Fruit fly (Drosophila melanogaster) whole organism, embryonic: ENCODE data around the gene CG17029.

Experiments used
- Asciz ChIP-seq: fragments of 200-800 bp; sonication (Bioruptor generic); optimal IDR thresholded peaks from 2 replicates; lab custom pipeline; 2017; ENCODE audit warnings: missing biosample characterization, mild to moderate bottlenecking, missing genetic modification characterization, missing genetic modification reagents
- Bteb2 ChIP-seq: fragments of 200-800 bp; sonication (Bioruptor generic); optimal IDR thresholded peaks from 2 replicates; lab custom pipeline; 2016; ENCODE audit warnings: missing biosample characterization, missing genetic modification characterization
- CG14014 ChIP-seq: fragments of 200-800 bp; sonication (Bioruptor generic); IDR thresholded peaks from 2 replicates; pipeline ENCODE4 v1.3.6; 2022; ENCODE audit warnings: missing biosample characterization, missing genetic modification characterization
- CG15011 ChIP-seq: fragments of 200-800 bp; sonication (Bioruptor generic); optimal IDR thresholded peaks from 3 replicates; lab custom pipeline; 2018; ENCODE audit warnings: missing biosample characterization, mild to moderate bottlenecking, missing genetic modification characterization
- CG16779 ChIP-seq: fragments of 200-800 bp; sonication (Bioruptor generic); IDR thresholded peaks from 2 replicates; pipeline ENCODE4 v1.3.6; 2022; ENCODE audit warnings: missing biosample characterization, missing genetic modification characterization
- CG17328 ChIP-seq: fragments of 200-800 bp; sonication (Bioruptor generic); IDR thresholded peaks from 2 replicates; pipeline ENCODE4 v1.3.6; 2022; ENCODE audit warnings: missing biosample characterization, missing genetic modification characterization
- CG17612 ChIP-seq: fragments of 200-800 bp; sonication (Bioruptor generic); IDR thresholded peaks from 2 replicates; pipeline ENCODE4 v1.3.6; 2022; ENCODE audit warnings: missing biosample characterization, missing genetic modification characterization
- CG18619 ChIP-seq: fragments of 200-800 bp; sonication (Bioruptor generic); optimal IDR thresholded peaks from 3 replicates; lab custom pipeline; 2017; ENCODE audit warnings: missing biosample characterization, mild to moderate bottlenecking, missing genetic modification characterization
- CG2116 ChIP-seq: fragments of 200-800 bp; sonication (Bioruptor generic); optimal IDR thresholded peaks from 3 replicates; lab custom pipeline; 2018; ENCODE audit warnings: missing biosample characterization, mild to moderate bottlenecking, missing genetic modification characterization
- CG31224 ChIP-seq: fragments of 200-800 bp; sonication (Bioruptor generic); IDR thresholded peaks from 2 replicates; pipeline ENCODE4 v1.3.6; 2022; ENCODE audit warnings: missing biosample characterization, missing genetic modification characterization
- CG3407 ChIP-seq: fragments of 200-800 bp; sonication (Bioruptor generic); optimal IDR thresholded peaks from 2 replicates; lab custom pipeline; 2018; ENCODE audit warnings: missing biosample characterization, mild to moderate bottlenecking, missing genetic modification characterization
- CG42726 ChIP-seq: fragments of 200-800 bp; sonication (Bioruptor generic); IDR thresholded peaks from 2 replicates; pipeline ENCODE4 v1.3.6; 2022; ENCODE audit warnings: missing biosample characterization, missing genetic modification characterization; ENCODE audit not compliant: partially characterized antibody
- CG43689 ChIP-seq: fragments of 200-800 bp; sonication (Bioruptor generic); IDR thresholded peaks from 2 replicates; pipeline ENCODE4 v1.3.6; 2022; ENCODE audit warnings: missing biosample characterization, missing genetic modification characterization
- CG4404 ChIP-seq: fragments of 200-800 bp; sonication (Bioruptor generic); IDR thresholded peaks from 2 replicates; pipeline ENCODE4 v1.3.6; 2022; ENCODE audit warnings: missing biosample characterization, missing genetic modification characterization
- CG5180 ChIP-seq: fragments of 200-800 bp; sonication (Bioruptor generic); optimal IDR thresholded peaks from 3 replicates; lab custom pipeline; 2017; ENCODE audit warnings: missing biosample characterization, missing genetic modification characterization, mild to moderate bottlenecking, moderate library complexity, missing genetic modification reagents
- CG6175 ChIP-seq: fragments of 200-800 bp; sonication (Bioruptor generic); IDR thresholded peaks from 3 replicates; pipeline ENCODE4 v1.3.6; 2022; ENCODE audit warnings: missing biosample characterization, missing genetic modification characterization
- CG6854 ChIP-seq: fragments of 200-800 bp; sonication (Bioruptor generic); optimal IDR thresholded peaks from 3 replicates; lab custom pipeline; 2017; ENCODE audit warnings: missing biosample characterization, mild to moderate bottlenecking, missing genetic modification characterization
- CG7928 ChIP-seq: fragments of 200-800 bp; sonication (Bioruptor generic); optimal IDR thresholded peaks from 2 replicates; lab custom pipeline; 2017; ENCODE audit warnings: missing biosample characterization, mild to moderate bottlenecking, missing genetic modification characterization
- CG8290 ChIP-seq, 3 experiments: fragments of 200-800 bp; sonication (Bioruptor generic); optimal IDR thresholded peaks; 2 replicates each; lab custom pipeline; 2016 to 2019; ENCODE audit warnings: missing biosample characterization in 3 of 3, missing genetic modification characterization in 3 of 3, mild to moderate bottlenecking in 2 of 3, moderate library complexity in 1 of 3
- CG9932 ChIP-seq: fragments of 200-800 bp; sonication (Bioruptor generic); IDR thresholded peaks from 2 replicates; pipeline ENCODE4 v1.3.6; 2022; ENCODE audit warnings: missing biosample characterization, missing genetic modification characterization
- CHES-1-like ChIP-seq: fragments of 200-800 bp; sonication (Bioruptor generic); optimal IDR thresholded peaks from 2 replicates; lab custom pipeline; 2016; ENCODE audit warnings: missing biosample characterization, missing genetic modification characterization
- Hey ChIP-seq: fragments of 200-800 bp; sonication (Bioruptor generic); optimal IDR thresholded peaks from 3 replicates; lab custom pipeline; 2018; ENCODE audit warnings: missing biosample characterization, mild to moderate bottlenecking, missing genetic modification characterization
- Med ChIP-seq: fragments of 200-800 bp; sonication (Bioruptor generic); peaks from one replicate; lab custom pipeline; 2016; ENCODE audit warnings: missing biosample characterization, missing genetic modification characterization, mild to moderate bottlenecking, inconsistent platforms, moderate library complexity
- Nf-YB ChIP-seq: fragments of 200-800 bp; sonication (Bioruptor generic); optimal IDR thresholded peaks from 3 replicates; lab custom pipeline; 2019; ENCODE audit warnings: missing biosample characterization, mild to moderate bottlenecking, missing genetic modification characterization, moderate library complexity
- Opbp ChIP-seq: fragments of 200-800 bp; sonication (Bioruptor generic); IDR thresholded peaks from 3 replicates; pipeline ENCODE4 v1.3.6; 2022; ENCODE audit warnings: missing biosample characterization, missing genetic modification characterization; ENCODE audit not compliant: partially characterized antibody
- PHDP ChIP-seq: fragments of 200-800 bp; sonication (Bioruptor generic); optimal IDR thresholded peaks from 3 replicates; lab custom pipeline; 2018; ENCODE audit warnings: missing biosample characterization, mild to moderate bottlenecking, missing genetic modification characterization, moderate library complexity
- Sox100B ChIP-seq: fragments of 200-800 bp; sonication (Bioruptor generic); optimal IDR thresholded peaks from 3 replicates; lab custom pipeline; 2018; ENCODE audit warnings: missing biosample characterization, mild to moderate bottlenecking, missing genetic modification characterization
- Tbp ChIP-seq: fragments of >200 bp; optimal IDR thresholded peaks from 2 replicates; lab custom pipeline; 2018; ENCODE audit warnings: missing biosample characterization, missing genetic modification characterization
- Trl ChIP-seq, 3 experiments: fragments of >200 bp in 2 of 3; fragments of 200-800 bp in 1 of 3; sonication (Bioruptor generic) in 1 of 3; optimal IDR thresholded peaks; 2 replicates in 1 of 3; 3 replicates in 2 of 3; lab custom pipeline; 2016 to 2017; ENCODE audit warnings: missing biosample characterization in 1 of 3, missing genetic modification characterization in 1 of 3
- Vsx1 ChIP-seq: fragments of 200-800 bp; sonication (Bioruptor generic); optimal IDR thresholded peaks from 2 replicates; lab custom pipeline; 2017; ENCODE audit warnings: missing biosample characterization, mild to moderate bottlenecking, missing genetic modification characterization, missing genetic modification reagents
- ara ChIP-seq: fragments of 200-800 bp; sonication (Bioruptor generic); IDR thresholded peaks from 2 replicates; pipeline ENCODE4 v1.3.6; 2022; ENCODE audit warnings: missing biosample characterization, missing genetic modification characterization
- chinmo ChIP-seq: fragments of 200-800 bp; sonication (Bioruptor generic); IDR thresholded peaks from 4 replicates; pipeline ENCODE4 v1.3.6; 2022; ENCODE audit warnings: missing biosample characterization, missing genetic modification characterization; ENCODE audit not compliant: partially characterized antibody
- cwo ChIP-seq: fragments of 200-800 bp; sonication (Bioruptor generic); optimal IDR thresholded peaks from 3 replicates; lab custom pipeline; 2017; ENCODE audit warnings: missing biosample characterization, missing genetic modification characterization, mild to moderate bottlenecking, moderate library complexity, missing genetic modification reagents
- disco-r ChIP-seq: fragments of 200-800 bp; sonication (Bioruptor generic); optimal IDR thresholded peaks from 2 replicates; lab custom pipeline; 2016; ENCODE audit warnings: missing biosample characterization, missing genetic modification characterization
- emc ChIP-seq: fragments of 200-800 bp; sonication (Bioruptor generic); optimal IDR thresholded peaks from 2 replicates; lab custom pipeline; 2016; ENCODE audit warnings: missing biosample characterization, missing genetic modification characterization
- fu2 ChIP-seq: fragments of 200-800 bp; sonication (Bioruptor generic); optimal IDR thresholded peaks from 2 replicates; lab custom pipeline; 2016; ENCODE audit warnings: missing biosample characterization, missing genetic modification characterization
- gcm2 ChIP-seq: fragments of 200-800 bp; sonication (Bioruptor generic); optimal IDR thresholded peaks from 2 replicates; lab custom pipeline; 2016; ENCODE audit warnings: missing biosample characterization, missing genetic modification characterization
- ind ChIP-seq: fragments of 200-800 bp; sonication (Bioruptor generic); optimal IDR thresholded peaks from 3 replicates; lab custom pipeline; 2016; ENCODE audit warnings: missing biosample characterization, missing genetic modification characterization
- mld ChIP-seq: fragments of 200-800 bp; sonication (Bioruptor generic); IDR thresholded peaks from 3 replicates; pipeline ENCODE4 v1.3.6; 2022; ENCODE audit warnings: missing biosample characterization, missing genetic modification characterization; ENCODE audit not compliant: partially characterized antibody
- odd ChIP-seq: fragments of 200-800 bp; sonication (Bioruptor generic); optimal IDR thresholded peaks from 2 replicates; lab custom pipeline; 2017; ENCODE audit warnings: missing biosample characterization, mild to moderate bottlenecking, missing genetic modification characterization
- pho ChIP-seq: fragments of 200-800 bp; sonication (Bioruptor generic); optimal IDR thresholded peaks from 2 replicates; lab custom pipeline; 2016; ENCODE audit warnings: missing biosample characterization, missing genetic modification characterization
- sc ChIP-seq, 3 experiments: fragments of >200 bp in 2 of 3; fragments of 200-800 bp in 1 of 3; sonication (Bioruptor generic) in 1 of 3; optimal IDR thresholded peaks; 2 replicates in 2 of 3; 3 replicates in 1 of 3; lab custom pipeline; 2017; ENCODE audit warnings: mild to moderate bottlenecking in 1 of 3, missing biosample characterization in 1 of 3, missing genetic modification characterization in 1 of 3, missing genetic modification reagents in 1 of 3
- sens ChIP-seq: fragments of 200-800 bp; sonication (Bioruptor generic); peaks from one replicate; lab custom pipeline; 2016; ENCODE audit warnings: missing biosample characterization, missing genetic modification characterization
- sens-2 ChIP-seq: fragments of 200-800 bp; sonication (Bioruptor generic); IDR thresholded peaks from 2 replicates; pipeline ENCODE4 v1.3.6; 2022; ENCODE audit warnings: missing biosample characterization, missing genetic modification characterization
- sug ChIP-seq: fragments of 200-800 bp; optimal IDR thresholded peaks from 2 replicates; lab custom pipeline; 2019; ENCODE audit warnings: missing biosample characterization, mild to moderate bottlenecking, missing genetic modification characterization, moderate library complexity
- trem ChIP-seq: fragments of 200-800 bp; optimal IDR thresholded peaks from 3 replicates; lab custom pipeline; 2019; ENCODE audit warnings: missing biosample characterization, mild to moderate bottlenecking, missing genetic modification characterization, moderate library complexity
- tup ChIP-seq: fragments of 200-800 bp; sonication (Bioruptor generic); optimal IDR thresholded peaks from 2 replicates; lab custom pipeline; 2016; ENCODE audit warnings: missing biosample characterization, mild to moderate bottlenecking, missing genetic modification characterization, moderate library complexity
- wor ChIP-seq: fragments of 200-800 bp; sonication (Bioruptor generic); IDR thresholded peaks from 2 replicates; pipeline ENCODE4 v1.3.6; 2022; ENCODE audit warnings: missing biosample characterization, missing genetic modification characterization

The CG17029 gene

dm6 chr3L:15967588-15968500, 8.8 kb upstream of the CG17029 start, which contains the start of the genes Brr2 and CG10516 (continued):
- TF ChIP-seq sens-2 (GFP tag; lab: Robert Waterston, UW) (no peak), emc (GFP tag; lab: Kevin White, UChicago) (no peak), Sox100B (GFP tag; lab: Kevin White, UChicago) (no peak), Asciz (no peak), Trl (optimal IDR thresholded peaks at IDR 0.05; lab: Kevin White, UChicago) (no peak), Trl (GFP tag; optimal IDR thresholded peaks at IDR 0.05; lab: Kevin White, UChicago) (no peak), tup (GFP tag; lab: Kevin White, UChicago) (no peak), CG17612 (GFP tag; lab: Robert Waterston, UW) (no peak), CG14014 (GFP tag; lab: Robert Waterston, UW) (no peak), chinmo (GFP tag; lab: Robert Waterston, UW) (no peak), CG2116 (GFP tag; lab: Kevin White, UChicago) (peak; percentile 78), pho (GFP tag; lab: Kevin White, UChicago) (no peak), CG31224 (no peak), mld (GFP tag; lab: Robert Waterston, UW) (no peak), Tbp (GFP tag; lab: Kevin White, UChicago) (no peak), Opbp (GFP tag; lab: Robert Waterston, UW) (no peak), wor (no peak), CHES-1-like (GFP tag; lab: Kevin White, UChicago) (peak; percentile 23), CG6175 (GFP tag; lab: Robert Waterston, UW) (no peak), fu2 (GFP tag; lab: Kevin White, UChicago) (no peak), CG16779 (no peak), sens (GFP tag; lab: Kevin White, UChicago) (no peak), CG18619 (GFP tag; lab: Kevin White, UChicago) (no peak), ara (no peak), CG3407 (GFP tag; lab: Kevin White, UChicago) (no peak), CG43689 (GFP tag; lab: Robert Waterston, UW) (no peak), Med (peak; percentile 86), sc (optimal IDR thresholded peaks at IDR 0.05; lab: Kevin White, UChicago) (no peak), sc (GFP tag; optimal IDR thresholded peaks at IDR 0.05; lab: Kevin White, UChicago) (no peak), Vsx1 (GFP tag; lab: Kevin White, UChicago) (no peak), trem (tag; lab: Kevin White, UChicago) (peak; percentile 84), CG7928 (GFP tag; lab: Kevin White, UChicago) (peak; percentile 30), PHDP (tag; lab: Kevin White, UChicago) (no peak), CG42726 (GFP tag; lab: Robert Waterston, UW) (no peak), Bteb2 (GFP tag; lab: Kevin White, UChicago) (peak; percentile 50), CG8290 (GFP tag; optimal IDR thresholded peaks at IDR 0.05; lab: Kevin White, UChicago) (no peak), CG8290 (tag; optimal IDR thresholded peaks at IDR 0.05; lab: Kevin White, UChicago) (no peak), Nf-YB (no peak), ind (GFP tag; lab: Kevin White, UChicago) (no peak), CG5180 (GFP tag; lab: Kevin White, UChicago) (no peak), CG4404 (GFP tag; lab: Robert Waterston, UW) (no peak), gcm2 (GFP tag; lab: Kevin White, UChicago) (no peak), CG6854 (GFP tag; lab: Kevin White, UChicago) (no peak), CG15011 (GFP tag; lab: Kevin White, UChicago) (no peak), CG9932 (GFP tag; lab: Robert Waterston, UW) (no peak; the same call in 1 of the 2 replicates), odd (GFP tag; lab: Kevin White, UChicago) (no peak), CG17328 (GFP tag; lab: Robert Waterston, UW) (no peak), disco-r (GFP tag; lab: Kevin White, UChicago) (no peak), cwo (GFP tag; lab: Kevin White, UChicago) (no peak), Hey (no peak), sug (peak; percentile 43)
